Worm (Caenorhabditis elegans) whole organism, L1 larva: Measurements from ENCODE around the gene his-35.

Source experiments
- C04F5.9 ChIP-seq: sonication (generic microtip); optimal IDR thresholded peaks from 2 replicates; lab custom pipeline; 2016; ENCODE audit warnings: missing genetic modification characterization, missing compliant biosample characterization
- C16A3.4 ChIP-seq: fragments of 150-350 bp; optimal IDR thresholded peaks from 2 replicates; lab custom pipeline; 2014; ENCODE audit warnings: missing biosample characterization, missing genetic modification characterization
- F16B12.6 ChIP-seq: fragments of 150-350 bp; optimal IDR thresholded peaks from 2 replicates; lab custom pipeline; 2014; ENCODE audit warnings: missing biosample characterization, missing genetic modification characterization
- Y116A8C.19 ChIP-seq: sonication (generic microtip); optimal IDR thresholded peaks from 2 replicates; lab custom pipeline; 2016; ENCODE audit warnings: missing compliant biosample characterization, missing genetic modification characterization, borderline replicate concordance
- aly-2 ChIP-seq: fragments of 150-350 bp; optimal IDR thresholded peaks from 2 replicates; lab custom pipeline; 2014; ENCODE audit warnings: missing biosample characterization, missing genetic modification characterization
- ama-1 ChIP-seq: fragments of 150-350 bp; optimal IDR thresholded peaks from 2 replicates; lab custom pipeline; 2014
- blmp-1 ChIP-seq: fragments of 150-350 bp; optimal IDR thresholded peaks from 2 replicates; lab custom pipeline; 2014; ENCODE audit warnings: missing biosample characterization, missing genetic modification characterization
- ceh-63 ChIP-seq: fragments of 200-800 bp; sonication (Bioruptor generic); optimal IDR thresholded peaks from 2 replicates; lab custom pipeline; 2018; ENCODE audit warnings: mild to moderate bottlenecking, missing genetic modification characterization, missing compliant biosample characterization
- ces-1 ChIP-seq: fragments of 150-350 bp; optimal IDR thresholded peaks from 2 replicates; lab custom pipeline; 2014; ENCODE audit warnings: missing biosample characterization, missing genetic modification reagents, missing genetic modification characterization
- dsc-1 ChIP-seq: sonication (generic microtip); optimal IDR thresholded peaks from 2 replicates; lab custom pipeline; 2016; ENCODE audit warnings: mild to moderate bottlenecking, missing genetic modification characterization, missing compliant biosample characterization
- efl-1 ChIP-seq, 4 experiments: fragments of 150-350 bp; optimal IDR thresholded peaks in 3 of 4; peaks in 1 of 4; 1 replicate in 1 of 4; 2 replicates in 3 of 4; lab custom pipeline; 2014; ENCODE audit warnings: missing biosample characterization in 2 of 4, missing genetic modification characterization in 2 of 4, missing genetic modification reagents in 2 of 4
- efl-3 ChIP-seq: fragments of 200-800 bp; sonication (Bioruptor generic); optimal IDR thresholded peaks from 2 replicates; lab custom pipeline; 2018; ENCODE audit warnings: mild to moderate bottlenecking, missing genetic modification characterization, missing compliant biosample characterization
- elt-2 ChIP-seq: sonication (generic microtip); optimal IDR thresholded peaks from 2 replicates; lab custom pipeline; 2016; ENCODE audit warnings: missing genetic modification characterization, mild to moderate bottlenecking, inconsistent platforms, missing compliant biosample characterization, missing genetic modification reagents
- elt-3 ChIP-seq, 6 experiments: fragments of 150-350 bp in 1 of 6; sonication (generic microtip); optimal IDR thresholded peaks; 2 replicates each; lab custom pipeline; 2017 to 2018; ENCODE audit warnings: missing biosample characterization in 6 of 6, missing genetic modification characterization in 6 of 6, inconsistent platforms in 1 of 6
- fkh-4 ChIP-seq: sonication (generic microtip); optimal IDR thresholded peaks from 2 replicates; lab custom pipeline; 2016; ENCODE audit warnings: missing compliant biosample characterization, missing genetic modification characterization, borderline replicate concordance
- fkh-8 ChIP-seq: sonication (generic microtip); optimal IDR thresholded peaks from 2 replicates; lab custom pipeline; 2016; ENCODE audit warnings: mild to moderate bottlenecking, missing genetic modification characterization, missing compliant biosample characterization
- grh-1 ChIP-seq: fragments of 200-800 bp; sonication (Bioruptor generic); IDR thresholded peaks from 2 replicates; pipeline ENCODE4 v1.3.6; 2022; ENCODE audit warnings: missing genetic modification reagents, missing genetic modification characterization, missing compliant biosample characterization
- jun-1 ChIP-seq: fragments of 150-350 bp; optimal IDR thresholded peaks from 2 replicates; lab custom pipeline; 2014; ENCODE audit warnings: missing biosample characterization, missing genetic modification reagents, missing genetic modification characterization
- lin-14 ChIP-seq: fragments of 200-800 bp; sonication (Bioruptor generic); optimal IDR thresholded peaks from 2 replicates; lab custom pipeline; 2018; ENCODE audit warnings: mild to moderate bottlenecking, missing genetic modification characterization, moderate library complexity, missing compliant biosample characterization
- lin-35 ChIP-seq, 2 experiments: fragments of 150-350 bp; optimal IDR thresholded peaks; 2 replicates each; lab custom pipeline; 2014; ENCODE audit warnings: missing biosample characterization in 2 of 2, missing genetic modification characterization in 2 of 2, missing genetic modification reagents in 2 of 2
- lin-39 ChIP-seq: fragments of 150-350 bp; optimal IDR thresholded peaks from 2 replicates; lab custom pipeline; 2014; ENCODE audit warnings: missing biosample characterization, missing genetic modification reagents, missing genetic modification characterization
- mdl-1 ChIP-seq, 2 experiments: fragments of 150-350 bp; optimal IDR thresholded peaks; 2 replicates each; lab custom pipeline; 2014 to 2017; ENCODE audit warnings: missing biosample characterization in 2 of 2, missing genetic modification characterization in 2 of 2, inconsistent platforms in 1 of 2
- mep-1 ChIP-seq: fragments of 150-350 bp; optimal IDR thresholded peaks from 2 replicates; lab custom pipeline; 2014; ENCODE audit warnings: missing biosample characterization, missing genetic modification characterization
- nhr-11 ChIP-seq: fragments of 150-350 bp; optimal IDR thresholded peaks from 2 replicates; lab custom pipeline; 2014; ENCODE audit warnings: missing biosample characterization, missing genetic modification characterization
- nhr-12 ChIP-seq: sonication (generic microtip); optimal IDR thresholded peaks from 2 replicates; lab custom pipeline; 2017; ENCODE audit warnings: missing biosample characterization, missing genetic modification characterization
- nhr-19 ChIP-seq: fragments of 200-800 bp; sonication (Bioruptor generic); conservative IDR thresholded peaks from 2 replicates; pipeline ENCODE4 v1.3.6; 2022; ENCODE audit warnings: missing genetic modification characterization, missing compliant biosample characterization
- nhr-20 ChIP-seq: sonication (generic microtip); optimal IDR thresholded peaks from 2 replicates; lab custom pipeline; 2016; ENCODE audit warnings: mild to moderate bottlenecking, missing genetic modification characterization, missing compliant biosample characterization
- nhr-237 ChIP-seq: fragments of 150-350 bp; optimal IDR thresholded peaks from 2 replicates; lab custom pipeline; 2014; ENCODE audit warnings: missing biosample characterization, missing genetic modification characterization
- nhr-71 ChIP-seq: sonication (generic microtip); optimal IDR thresholded peaks from 2 replicates; lab custom pipeline; 2016; ENCODE audit warnings: mild to moderate bottlenecking, missing genetic modification characterization, moderate library complexity, missing compliant biosample characterization
- nhr-76 ChIP-seq: sonication (generic microtip); optimal IDR thresholded peaks from 2 replicates; lab custom pipeline; 2017; ENCODE audit warnings: missing biosample characterization, missing genetic modification characterization
- nhr-77 ChIP-seq: fragments of 150-350 bp; optimal IDR thresholded peaks from 2 replicates; lab custom pipeline; 2014; ENCODE audit warnings: missing biosample characterization, missing genetic modification characterization
- nhr-84 ChIP-seq: sonication (generic microtip); optimal IDR thresholded peaks from 2 replicates; lab custom pipeline; 2017; ENCODE audit warnings: missing biosample characterization, missing genetic modification characterization
- nhr-85 ChIP-seq: sonication (generic microtip); peaks from one replicate; lab custom pipeline; 2016; ENCODE audit warnings: missing genetic modification characterization, inconsistent platforms, missing compliant biosample characterization
- pax-3 ChIP-seq: fragments of 200-800 bp; sonication (Bioruptor generic); optimal IDR thresholded peaks from 2 replicates; lab custom pipeline; 2018; ENCODE audit warnings: mild to moderate bottlenecking, missing genetic modification characterization, moderate library complexity, missing compliant biosample characterization
- rnt-1 ChIP-seq: sonication (generic microtip); optimal IDR thresholded peaks from 2 replicates; lab custom pipeline; 2016; ENCODE audit warnings: mild to moderate bottlenecking, missing genetic modification characterization, moderate library complexity, missing compliant biosample characterization
- sox-4 ChIP-seq: sonication (generic microtip); optimal IDR thresholded peaks from 2 replicates; lab custom pipeline; 2016; ENCODE audit warnings: missing genetic modification characterization, missing compliant biosample characterization
- sptf-1 ChIP-seq: fragments of 150-350 bp; optimal IDR thresholded peaks from 2 replicates; lab custom pipeline; 2014; ENCODE audit warnings: missing biosample characterization, missing genetic modification characterization
- swsn-7 ChIP-seq: sonication (generic microtip); optimal IDR thresholded peaks from 2 replicates; lab custom pipeline; 2016; ENCODE audit warnings: missing genetic modification characterization, missing compliant biosample characterization
- tbx-2 ChIP-seq: sonication (generic microtip); optimal IDR thresholded peaks from 2 replicates; lab custom pipeline; 2016; ENCODE audit warnings: missing genetic modification characterization, missing compliant biosample characterization
- unc-30 ChIP-seq: sonication (generic microtip); optimal IDR thresholded peaks from 2 replicates; lab custom pipeline; 2017; ENCODE audit warnings: missing biosample characterization, missing genetic modification characterization
- vab-15 ChIP-seq: sonication (generic microtip); optimal IDR thresholded peaks from 2 replicates; lab custom pipeline; 2017; ENCODE audit warnings: missing genotype, mild to moderate bottlenecking, missing genetic modification characterization, missing compliant biosample characterization
- zip-4 ChIP-seq: fragments of 200-800 bp; sonication (Bioruptor generic); optimal IDR thresholded peaks from 2 replicates; lab custom pipeline; 2018; ENCODE audit warnings: mild to moderate bottlenecking, missing genetic modification characterization, moderate library complexity, missing compliant biosample characterization
- ztf-11 ChIP-seq, 2 experiments: sonication (generic microtip); optimal IDR thresholded peaks; 2 replicates each; lab custom pipeline; 2016 to 2017; ENCODE audit warnings: missing genetic modification characterization in 2 of 2, missing biosample characterization in 1 of 2, missing compliant biosample characterization in 1 of 2

his-35 gene

ce11 chrV:9587619-9588018 lies 42.5 kb upstream of the his-35 start:
- TF ChIP-seq nhr-85 (tag; lab: Kevin White, UChicago) = peak; percentile 12
- no peak for TF ChIP-seq fkh-8 (tag; lab: Kevin White, UChicago)
- no peak for TF ChIP-seq Y116A8C.19 (tag; lab: Kevin White, UChicago)
- no peak for TF ChIP-seq rnt-1 (tag; lab: Kevin White, UChicago)
- TF ChIP-seq efl-1 (optimal IDR thresholded peaks at IDR 0.05; lab: Kevin White, UChicago) = no peak
- peak in 1 of 2 experiments; percentile 21 for TF ChIP-seq efl-1 (GFP tag; optimal IDR thresholded peaks at IDR 0.05 in 1 of 2; lab: Kevin White, UChicago)
- TF ChIP-seq elt-3 (tag; optimal IDR thresholded peaks at IDR 0.05; lab: Kevin White, UChicago) = peak in 1 of 6 experiments; percentile 26
- no peak for TF ChIP-seq nhr-237 (tag; lab: Kevin White, UChicago)
- no peak for TF ChIP-seq ceh-63 (GFP tag; lab: Kevin White, UChicago)
- TF ChIP-seq fkh-4 (tag; lab: Kevin White, UChicago) = no peak
- TF ChIP-seq aly-2 (tag; lab: Kevin White, UChicago) = no peak
- peak; percentile 19 for TF ChIP-seq lin-14
- TF ChIP-seq blmp-1 (tag; lab: Kevin White, UChicago) = peak; percentile 77
- TF ChIP-seq, all 84 proteins: peak for 5

- TF ChIP-seq mdl-1 (tag; optimal IDR thresholded peaks at IDR 0.05; lab: Kevin White, UChicago) (no peak), nhr-77 (tag; lab: Kevin White, UChicago) (no peak), elt-3 (tag; optimal IDR thresholded peaks at IDR 0.05; lab: Kevin White, UChicago) (peak in 2 of 6 experiments; percentile 7 to 41), ama-1 (lab: Kevin White, UChicago) (no peak), lin-14 (peak; percentile 28), nhr-85 (tag; lab: Kevin White, UChicago) (peak; percentile 52), elt-2 (tag; lab: Kevin White, UChicago) (no peak), blmp-1 (tag; lab: Kevin White, UChicago) (peak; percentile 51), ztf-11 (tag; optimal IDR thresholded peaks at IDR 0.05; lab: Kevin White, UChicago) (no peak)
These were observed 39.2 kb upstream of the his-35 start for ce11 chrV:9584263-9584662.

ce11 chrV:9583323-9583644 lies 38.2 kb upstream of the his-35 start, which contains the start of gene K09G1.1:
K09G1.1 (plus strand) TSS chrV:9583545.
- TF ChIP-seq tbx-2 (tag; lab: Kevin White, UChicago) = no peak
- TF ChIP-seq C16A3.4 (tag; lab: Kevin White, UChicago) = no peak
- no peak for TF ChIP-seq C04F5.9 (tag; lab: Kevin White, UChicago)
- TF ChIP-seq aly-2 (tag; lab: Kevin White, UChicago) = no peak
- TF ChIP-seq ces-1 (GFP tag; lab: Kevin White, UChicago) = no peak
- TF ChIP-seq zip-4 (GFP tag; lab: Kevin White, UChicago) = no peak
- no peak for TF ChIP-seq dsc-1
- no peak for TF ChIP-seq pax-3 (tag; lab: Kevin White, UChicago)
- TF ChIP-seq unc-30 (tag; lab: Kevin White, UChicago) = no peak
- no peak for TF ChIP-seq ama-1 (lab: Kevin White, UChicago)
- TF ChIP-seq grh-1 (GFP tag; lab: Robert Waterston, UW) = no peak
- no peak for TF ChIP-seq rnt-1 (tag; lab: Kevin White, UChicago)
- no peak for TF ChIP-seq sptf-1 (tag; lab: Kevin White, UChicago)
- no peak for TF ChIP-seq vab-15 (tag; lab: Kevin White, UChicago)
- TF ChIP-seq efl-3 = no peak
- TF ChIP-seq lin-39 (tag; lab: Kevin White, UChicago) = no peak

ce11 chrV:9582594-9583322 lies 37.7 kb upstream of the his-35 start, which contains the start of gene rtfo-1:
rtfo-1 (minus strand) TSS chrV:9582644.
- TF ChIP-seq nhr-71 (peak; percentile 58), nhr-19 (peak; percentile 29), elt-3 (tag; optimal IDR thresholded peaks at IDR 0.05; lab: Kevin White, UChicago) (no peak), sox-4 (tag; lab: Kevin White, UChicago) (no peak), nhr-11 (no peak), swsn-7 (peak; percentile 56), sptf-1 (tag; lab: Kevin White, UChicago) (no peak), blmp-1 (tag; lab: Kevin White, UChicago) (peak; percentile 28), nhr-84 (tag; lab: Kevin White, UChicago) (no peak), lin-35 (GFP tag; optimal IDR thresholded peaks at IDR 0.05; lab: Kevin White, UChicago) (peak; percentile 29 to 60), nhr-76 (tag; lab: Kevin White, UChicago) (no peak), F16B12.6 (tag; lab: Kevin White, UChicago) (no peak), jun-1 (tag; lab: Kevin White, UChicago) (no peak), ztf-11 (tag; optimal IDR thresholded peaks at IDR 0.05; lab: Kevin White, UChicago) (peak in 1 of 2 experiments; percentile 7), nhr-20 (tag; lab: Kevin White, UChicago) (peak; percentile 45), ces-1 (GFP tag; lab: Kevin White, UChicago) (no peak), ama-1 (lab: Kevin White, UChicago) (no peak), fkh-4 (tag; lab: Kevin White, UChicago) (no peak), vab-15 (tag; lab: Kevin White, UChicago) (no peak), nhr-12 (no peak), dsc-1 (peak; percentile 35), tbx-2 (tag; lab: Kevin White, UChicago) (peak; percentile 39), mep-1 (tag; lab: Kevin White, UChicago) (peak; percentile 46)
